Worm (Caenorhabditis elegans): ENCODE data around the gene srw-16.

DNA sequence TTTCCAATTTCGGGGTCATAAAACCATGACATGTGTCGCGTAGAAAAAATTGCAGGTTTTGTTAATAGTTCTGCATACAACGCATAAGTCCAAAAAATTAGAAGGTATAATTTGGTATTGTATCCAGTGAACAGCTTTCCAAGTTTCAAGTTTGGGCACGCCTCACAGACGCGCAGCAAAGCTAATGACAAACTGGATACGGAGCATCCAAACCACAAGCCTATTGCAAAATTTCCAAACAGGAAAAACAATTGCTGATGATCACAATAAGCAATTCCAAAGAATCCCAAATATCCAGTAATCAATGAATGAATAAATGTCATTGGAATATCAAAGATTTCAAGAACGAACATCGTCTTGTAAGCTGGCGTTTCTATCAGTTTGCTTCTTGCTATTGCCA, 38.9 kb upstream of the srw-16 start:
- no peak for TF ChIP-seq unc-62 (GFP tag; optimal IDR thresholded peaks at IDR 0.05)
- no peak for TF ChIP-seq elt-2 (tag; optimal IDR thresholded peaks at IDR 0.05)
- no peak for TF ChIP-seq elt-3 (tag; optimal IDR thresholded peaks at IDR 0.05)
- TF ChIP-seq unc-39 (tag; optimal IDR thresholded peaks at IDR 0.05) = no peak
- TF ChIP-seq nhr-23 (tag; optimal IDR thresholded peaks at IDR 0.05) = no peak
- TF ChIP-seq jun-1 (tag; optimal IDR thresholded peaks at IDR 0.05) = no peak
- TF ChIP-seq mdl-1 (tag; optimal IDR thresholded peaks at IDR 0.05) = no peak
- TF ChIP-seq skn-1 (tag; optimal IDR thresholded peaks at IDR 0.05) = no peak
- TF ChIP-seq pqm-1 (tag; optimal IDR thresholded peaks at IDR 0.05) = no peak
